Worm (Caenorhabditis elegans) whole organism, L3 larva: ENCODE measurements around the gene Y116A8C.467.

Experiments used
- ama-1 ChIP-seq: fragments of 150-350 bp; optimal IDR thresholded peaks from 2 replicates; lab custom pipeline; 2018
- fkh-10 ChIP-seq: sonication (generic microtip); optimal IDR thresholded peaks from 2 replicates; lab custom pipeline; 2017; ENCODE audit warnings: missing biosample characterization, missing genetic modification reagents, missing genetic modification characterization
- fos-1 ChIP-seq: fragments of 150-350 bp; optimal IDR thresholded peaks from 2 replicates; lab custom pipeline; 2014; ENCODE audit warnings: missing biosample characterization, missing genetic modification characterization
- nfya-1 ChIP-seq: sonication (generic microtip); optimal IDR thresholded peaks from 2 replicates; lab custom pipeline; 2017; ENCODE audit warnings: missing genetic modification characterization, mild to moderate bottlenecking, missing compliant biosample characterization, antibody characterized with exemption, moderate library complexity; ENCODE audit not compliant: insufficient read depth
- nhr-28 ChIP-seq: fragments of 150-350 bp; optimal IDR thresholded peaks from 2 replicates; lab custom pipeline; 2014; ENCODE audit warnings: missing biosample characterization, missing genetic modification characterization
- zag-1 ChIP-seq: fragments of 150-350 bp; optimal IDR thresholded peaks from 2 replicates; lab custom pipeline; 2014; ENCODE audit warnings: missing biosample characterization, missing genetic modification characterization
- ztf-11 ChIP-seq: fragments of 150-350 bp; optimal IDR thresholded peaks from 2 replicates; lab custom pipeline; 2014; ENCODE audit warnings: missing biosample characterization, missing genetic modification characterization

ce11 chrIV:17110882-17111281 is 47.3 kb upstream of the Y116A8C.467 start, which contains the start of gene sfa-1:
- TF ChIP-seq nfya-1 (tag; lab: Kevin White, UChicago) (no peak), nhr-28 (tag; lab: Kevin White, UChicago) (no peak), fos-1 (tag; lab: Kevin White, UChicago) (no peak), ama-1 (no peak), ztf-11 (tag; lab: Kevin White, UChicago) (no peak), fkh-10 (GFP tag; lab: Kevin White, UChicago) (no peak), zag-1 (tag; lab: Kevin White, UChicago) (no peak)
